Worm (Caenorhabditis elegans) whole organism, L4 larva: ENCODE data around the gene F46G11.2.

Source experiments
- lin-13 ChIP-seq: fragments of 150-350 bp; optimal IDR thresholded peaks from 2 replicates; lab custom pipeline; 2014; ENCODE audit warnings: missing biosample characterization, missing genetic modification reagents, missing genetic modification characterization
- lir-3 ChIP-seq: sonication (generic microtip); optimal IDR thresholded peaks from 2 replicates; lab custom pipeline; 2016; ENCODE audit warnings: mild to moderate bottlenecking, missing genetic modification characterization, missing compliant biosample characterization
- snpc-4 ChIP-seq: fragments of 150-350 bp; optimal IDR thresholded peaks from 2 replicates; lab custom pipeline; 2014; ENCODE audit warnings: missing biosample characterization, missing genetic modification characterization

ce11 chrX:5821842-5822241 lies 33.9 kb downstream of the F46G11.2 start, which contains the start of gene hbl-1:
- no peak for TF ChIP-seq lir-3 (tag; lab: Kevin White, UChicago)
- TF ChIP-seq snpc-4, result no peak
- no peak for TF ChIP-seq lin-13 (GFP tag; lab: Kevin White, UChicago)
